Fruit fly (Drosophila melanogaster): ENCODE measurements around the gene Sec61gamma.

Gene Sec61gamma

dm6 chrX:19597684-19598363 is 45.3 kb upstream of the Sec61gamma start, which contains the start of gene RpS10b (continued):
- TF ChIP-seq CG10366 (GFP tag; IDR thresholded peaks at IDR 0.05) (peak; percentile 71), fd3F (GFP tag; optimal IDR thresholded peaks at IDR 0.05) (peak; percentile 77), Mes4 (GFP tag; optimal IDR thresholded peaks at IDR 0.05) (peak; percentile 98), Trl (optimal IDR thresholded peaks at IDR 0.05) (no peak), Trl (GFP tag; optimal IDR thresholded peaks at IDR 0.05) (peak; percentile 82), D (optimal IDR thresholded peaks at IDR 0.05) (peak; percentile 56), D (GFP tag; optimal IDR thresholded peaks at IDR 0.05) (peak; percentile 90), CG6791 (GFP tag; IDR thresholded peaks at IDR 0.05; ENCODE audit: partially characterized antibody) (peak; percentile 87), CG2202 (tag; optimal IDR thresholded peaks at IDR 0.05) (peak; percentile 84), gsb-n (tag; optimal IDR thresholded peaks at IDR 0.05) (peak; percentile 77), slbo (GFP tag; IDR thresholded peaks at IDR 0.05) (peak; percentile 75), az2 (GFP tag; optimal IDR thresholded peaks at IDR 0.05) (peak; percentile 67), Fer1 (GFP tag; optimal IDR thresholded peaks at IDR 0.05) (peak; percentile 93), shn (GFP tag; optimal IDR thresholded peaks at IDR 0.05) (peak; percentile 90), Oaz (GFP tag; IDR thresholded peaks at IDR 0.05) (peak; percentile 57), CG12071 (GFP tag; optimal IDR thresholded peaks at IDR 0.05) (peak; percentile 94), croc (GFP tag; conservative IDR thresholded peaks at IDR 0.05) (peak; percentile 60; the same call in 2 of the 3 replicates), eyg (GFP tag; optimal IDR thresholded peaks at IDR 0.05) (peak; percentile 93), corto (GFP tag; optimal IDR thresholded peaks at IDR 0.05) (no peak), Max (GFP tag; optimal IDR thresholded peaks at IDR 0.05) (peak; percentile 87), CG1233 (GFP tag; optimal IDR thresholded peaks at IDR 0.05) (peak; percentile 96), br (optimal IDR thresholded peaks at IDR 0.05) (no peak), CG10321 (GFP tag; IDR thresholded peaks at IDR 0.05) (0 out of 2 replicates have a peak, but pooled peaks have one; percentile 25), HmgD (GFP tag; optimal IDR thresholded peaks at IDR 0.05) (peak; percentile 80), GATAe (GFP tag; conservative IDR thresholded peaks at IDR 0.05) (no peak), CG15269 (tag; optimal IDR thresholded peaks at IDR 0.05) (peak; percentile 78), Kr (GFP tag; optimal IDR thresholded peaks at IDR 0.05) (peak; percentile 88), pho (GFP tag; optimal IDR thresholded peaks at IDR 0.05) (peak; percentile 85), Dref (GFP tag; IDR thresholded peaks at IDR 0.05) (peak; percentile 84), gcm2 (GFP tag; optimal IDR thresholded peaks at IDR 0.05) (peak; percentile 76), Sin3A (optimal IDR thresholded peaks at IDR 0.05) (peak; percentile 99), CG15601 (tag; optimal IDR thresholded peaks at IDR 0.05) (peak; percentile 83), Opbp (GFP tag; IDR thresholded peaks at IDR 0.05; ENCODE audit: partially characterized antibody) (peak; percentile 88), her (GFP tag; optimal IDR thresholded peaks at IDR 0.05) (peak; percentile 84), CG4360 (GFP tag; IDR thresholded peaks at IDR 0.05) (no peak), MESR4 (GFP tag; optimal IDR thresholded peaks at IDR 0.05) (peak; percentile 97), hbn (GFP tag; IDR thresholded peaks at IDR 0.05; ENCODE audit: partially characterized antibody) (peak; percentile 91), slou (GFP tag; optimal IDR thresholded peaks at IDR 0.05) (peak; percentile 78), nmo (GFP tag; optimal IDR thresholded peaks at IDR 0.05) (peak; percentile 89), CG6175 (GFP tag; IDR thresholded peaks at IDR 0.05) (peak; percentile 66; the same call in 2 of the 3 replicates), CG4854 (GFP tag; optimal IDR thresholded peaks at IDR 0.05) (peak; percentile 87), cato (GFP tag; optimal IDR thresholded peaks at IDR 0.05; ENCODE audit: borderline replicate concordance) (peak; percentile 81), CG30403 (GFP tag; optimal IDR thresholded peaks at IDR 0.05) (peak; percentile 75), MTF-1 (GFP tag; optimal IDR thresholded peaks at IDR 0.05; ENCODE audit: borderline replicate concordance) (peak; percentile 97), CG12769 (tag; optimal IDR thresholded peaks at IDR 0.05) (peak; percentile 78), dati (GFP tag; IDR thresholded peaks at IDR 0.05) (peak; percentile 54), Rfx (GFP tag; IDR thresholded peaks at IDR 0.05) (peak; percentile 80), dm (GFP tag; optimal IDR thresholded peaks at IDR 0.05) (peak; percentile 95), dmrt99B (tag; optimal IDR thresholded peaks at IDR 0.05) (peak; percentile 81), CG18764 (GFP tag; optimal IDR thresholded peaks at IDR 0.05) (peak; percentile 83), Jarid2 (GFP tag; optimal IDR thresholded peaks at IDR 0.05) (peak; percentile 82)

Data from whole organism, embryonic.